Worm (Caenorhabditis elegans): ENCODE results near the gene npr-42.

- TF ChIP-seq lin-35 (GFP tag; optimal IDR thresholded peaks at IDR 0.05) = no peak
- TF ChIP-seq ceh-82 (tag; optimal IDR thresholded peaks at IDR 0.05) = no peak
- no peak for TF ChIP-seq egl-13 (tag; optimal IDR thresholded peaks at IDR 0.05)
- no peak for TF ChIP-seq lin-13 (GFP tag; optimal IDR thresholded peaks at IDR 0.05)
- TF ChIP-seq sox-4 (tag; optimal IDR thresholded peaks at IDR 0.05) = no peak
- TF ChIP-seq pax-3 (tag; optimal IDR thresholded peaks at IDR 0.05) = no peak
These were observed 29.1 kb upstream of the npr-42 start, which contains the start of gene gpa-11 for ce11 chrII:4246897-4247296.
